Fruit fly (Drosophila melanogaster) whole organism, prepupa: ENCODE results near the gene CG31861.

Experiments
- Blimp-1 ChIP-seq: fragments of 200-800 bp; sonication (Bioruptor generic); optimal IDR thresholded peaks from 3 replicates; lab custom pipeline; 2017; ENCODE audit warnings: missing biosample characterization, missing genetic modification characterization, mild to moderate bottlenecking, moderate library complexity, missing genetic modification reagents
- CG6276 ChIP-seq: fragments of 200-800 bp; sonication (Bioruptor generic); optimal IDR thresholded peaks from 2 replicates; lab custom pipeline; 2017; ENCODE audit warnings: missing biosample characterization, mild to moderate bottlenecking, missing genetic modification characterization
- CG8632 ChIP-seq: fragments of 200-800 bp; sonication (Bioruptor generic); optimal IDR thresholded peaks from 3 replicates; lab custom pipeline; 2016; ENCODE audit warnings: missing biosample characterization, missing genetic modification characterization
- CG9139 ChIP-seq: fragments of 200-800 bp; sonication (Bioruptor generic); optimal IDR thresholded peaks from 3 replicates; lab custom pipeline; 2017; ENCODE audit warnings: missing biosample characterization, mild to moderate bottlenecking, missing genetic modification characterization
- Eip75B ChIP-seq: fragments of 200-800 bp; sonication (Bioruptor generic); optimal IDR thresholded peaks from 3 replicates; lab custom pipeline; 2016; ENCODE audit warnings: missing biosample characterization, missing genetic modification characterization
- esn ChIP-seq: fragments of 200-800 bp; sonication (Bioruptor generic); optimal IDR thresholded peaks from 2 replicates; lab custom pipeline; 2016; ENCODE audit warnings: missing biosample characterization, mild to moderate bottlenecking, missing genetic modification characterization, moderate library complexity
- lz ChIP-seq: fragments of 200-800 bp; sonication (Bioruptor generic); optimal IDR thresholded peaks from 3 replicates; lab custom pipeline; 2016; ENCODE audit warnings: missing biosample characterization, missing genetic modification characterization

dm6 chr2L:12114159-12114558, 47.4 kb upstream of the CG31861 start, which contains the start of gene CG17211:
- no peak for TF ChIP-seq CG6276 (GFP tag; lab: Kevin White, UChicago)
- no peak for TF ChIP-seq CG8632
- no peak for TF ChIP-seq Blimp-1 (GFP tag; lab: Kevin White, UChicago)
- no peak for TF ChIP-seq Eip75B (GFP tag; lab: Kevin White, UChicago)
- TF ChIP-seq esn (GFP tag; lab: Kevin White, UChicago), result no peak
- TF ChIP-seq CG9139 (GFP tag; lab: Kevin White, UChicago), result no peak
- TF ChIP-seq lz (GFP tag; lab: Kevin White, UChicago), result no peak
